Worm (Caenorhabditis elegans) whole organism, L1 larva: ENCODE data around the gene K08B12.3.

ENCODE experiments used
- C04F5.9 ChIP-seq: sonication (generic microtip); optimal IDR thresholded peaks from 2 replicates; lab custom pipeline; 2016; ENCODE audit warnings: missing genetic modification characterization, missing compliant biosample characterization
- C16A3.4 ChIP-seq: fragments of 150-350 bp; optimal IDR thresholded peaks from 2 replicates; lab custom pipeline; 2014; ENCODE audit warnings: missing biosample characterization, missing genetic modification characterization
- F16B12.6 ChIP-seq: fragments of 150-350 bp; optimal IDR thresholded peaks from 2 replicates; lab custom pipeline; 2014; ENCODE audit warnings: missing biosample characterization, missing genetic modification characterization
- aly-2 ChIP-seq: fragments of 150-350 bp; optimal IDR thresholded peaks from 2 replicates; lab custom pipeline; 2014; ENCODE audit warnings: missing biosample characterization, missing genetic modification characterization
- blmp-1 ChIP-seq: fragments of 150-350 bp; optimal IDR thresholded peaks from 2 replicates; lab custom pipeline; 2014; ENCODE audit warnings: missing biosample characterization, missing genetic modification characterization
- ceh-8 ChIP-seq: fragments of 200-800 bp; sonication (Bioruptor generic); optimal IDR thresholded peaks from 2 replicates; lab custom pipeline; 2018; ENCODE audit warnings: mild to moderate bottlenecking, missing genetic modification characterization, moderate library complexity, missing compliant biosample characterization
- ceh-88 ChIP-seq: fragments of 200-800 bp; sonication (Bioruptor generic); IDR thresholded peaks from 2 replicates; pipeline ENCODE4 v1.3.6; 2022; ENCODE audit warnings: missing genetic modification characterization, missing compliant biosample characterization
- ceh-90 ChIP-seq: sonication (generic microtip); optimal IDR thresholded peaks from 2 replicates; lab custom pipeline; 2016; ENCODE audit warnings: missing genetic modification characterization, missing compliant biosample characterization
- ces-1 ChIP-seq: fragments of 150-350 bp; optimal IDR thresholded peaks from 2 replicates; lab custom pipeline; 2014; ENCODE audit warnings: missing biosample characterization, missing genetic modification reagents, missing genetic modification characterization
- efl-1 ChIP-seq, 4 experiments: fragments of 150-350 bp; optimal IDR thresholded peaks in 3 of 4; peaks in 1 of 4; 1 replicate in 1 of 4; 2 replicates in 3 of 4; lab custom pipeline; 2014; ENCODE audit warnings: missing biosample characterization in 2 of 4, missing genetic modification characterization in 2 of 4, missing genetic modification reagents in 2 of 4
- efl-3 ChIP-seq: fragments of 200-800 bp; sonication (Bioruptor generic); optimal IDR thresholded peaks from 2 replicates; lab custom pipeline; 2018; ENCODE audit warnings: mild to moderate bottlenecking, missing genetic modification characterization, missing compliant biosample characterization
- egl-13 ChIP-seq: sonication (generic microtip); optimal IDR thresholded peaks from 2 replicates; lab custom pipeline; 2016; ENCODE audit warnings: missing genotype, missing genetic modification reagents, missing genetic modification characterization, missing compliant biosample characterization
- egl-27 ChIP-seq, 2 experiments: fragments of 150-350 bp in 1 of 2; sonication (generic microtip); optimal IDR thresholded peaks; 3 replicates each; lab custom pipeline; 2017 to 2018; ENCODE audit warnings: missing biosample characterization in 2 of 2, missing genetic modification characterization in 2 of 2, missing genetic modification reagents in 2 of 2
- fkh-10 ChIP-seq: sonication (generic microtip); optimal IDR thresholded peaks from 2 replicates; lab custom pipeline; 2017; ENCODE audit warnings: missing biosample characterization, missing genetic modification reagents, missing genetic modification characterization
- fkh-4 ChIP-seq: sonication (generic microtip); optimal IDR thresholded peaks from 2 replicates; lab custom pipeline; 2016; ENCODE audit warnings: missing compliant biosample characterization, missing genetic modification characterization, borderline replicate concordance
- fos-1 ChIP-seq: fragments of 150-350 bp; optimal IDR thresholded peaks from 2 replicates; lab custom pipeline; 2014; ENCODE audit warnings: missing biosample characterization, missing genetic modification characterization
- grh-1 ChIP-seq: fragments of 200-800 bp; sonication (Bioruptor generic); IDR thresholded peaks from 2 replicates; pipeline ENCODE4 v1.3.6; 2022; ENCODE audit warnings: missing genetic modification reagents, missing genetic modification characterization, missing compliant biosample characterization
- hlh-4 ChIP-seq: sonication (generic microtip); optimal IDR thresholded peaks from 2 replicates; lab custom pipeline; 2016; ENCODE audit warnings: mild to moderate bottlenecking, missing genetic modification characterization, missing compliant biosample characterization
- irx-1 ChIP-seq: sonication (generic microtip); optimal IDR thresholded peaks from 2 replicates; lab custom pipeline; 2016; ENCODE audit warnings: missing genetic modification characterization, missing compliant biosample characterization
- isw-1 ChIP-seq: fragments of 200-800 bp; sonication (Bioruptor generic); IDR thresholded peaks from 2 replicates; pipeline ENCODE4 v1.3.6; 2022; ENCODE audit warnings: missing genetic modification characterization, missing compliant biosample characterization
- jun-1 ChIP-seq: fragments of 150-350 bp; optimal IDR thresholded peaks from 2 replicates; lab custom pipeline; 2014; ENCODE audit warnings: missing biosample characterization, missing genetic modification reagents, missing genetic modification characterization
- lin-14 ChIP-seq: fragments of 200-800 bp; sonication (Bioruptor generic); optimal IDR thresholded peaks from 2 replicates; lab custom pipeline; 2018; ENCODE audit warnings: mild to moderate bottlenecking, missing genetic modification characterization, moderate library complexity, missing compliant biosample characterization
- lin-15B ChIP-seq: fragments of 150-350 bp; sonication (generic microtip); optimal IDR thresholded peaks from 3 replicates; lab custom pipeline; 2014; ENCODE audit warnings: missing biosample characterization, missing genetic modification characterization
- lin-35 ChIP-seq, 2 experiments: fragments of 150-350 bp; optimal IDR thresholded peaks; 2 replicates each; lab custom pipeline; 2014; ENCODE audit warnings: missing biosample characterization in 2 of 2, missing genetic modification characterization in 2 of 2, missing genetic modification reagents in 2 of 2
- lsy-2 ChIP-seq, 2 experiments: fragments of 150-350 bp; optimal IDR thresholded peaks; 2 replicates each; lab custom pipeline; 2014; ENCODE audit warnings: missing biosample characterization in 2 of 2, missing genetic modification characterization in 2 of 2
- mdl-1 ChIP-seq, 2 experiments: fragments of 150-350 bp; optimal IDR thresholded peaks; 2 replicates each; lab custom pipeline; 2014 to 2017; ENCODE audit warnings: missing biosample characterization in 2 of 2, missing genetic modification characterization in 2 of 2, inconsistent platforms in 1 of 2
- mef-2 ChIP-seq: fragments of 150-350 bp; optimal IDR thresholded peaks from 2 replicates; lab custom pipeline; 2014; ENCODE audit warnings: missing biosample characterization, missing genetic modification characterization
- nhr-11 ChIP-seq: fragments of 150-350 bp; optimal IDR thresholded peaks from 2 replicates; lab custom pipeline; 2014; ENCODE audit warnings: missing biosample characterization, missing genetic modification characterization
- nhr-19 ChIP-seq: fragments of 200-800 bp; sonication (Bioruptor generic); conservative IDR thresholded peaks from 2 replicates; pipeline ENCODE4 v1.3.6; 2022; ENCODE audit warnings: missing genetic modification characterization, missing compliant biosample characterization
- nhr-20 ChIP-seq: sonication (generic microtip); optimal IDR thresholded peaks from 2 replicates; lab custom pipeline; 2016; ENCODE audit warnings: mild to moderate bottlenecking, missing genetic modification characterization, missing compliant biosample characterization
- nhr-237 ChIP-seq: fragments of 150-350 bp; optimal IDR thresholded peaks from 2 replicates; lab custom pipeline; 2014; ENCODE audit warnings: missing biosample characterization, missing genetic modification characterization
- nhr-28 ChIP-seq: fragments of 150-350 bp; optimal IDR thresholded peaks from 2 replicates; lab custom pipeline; 2014; ENCODE audit warnings: missing biosample characterization, missing genetic modification characterization
- nhr-47 ChIP-seq: sonication (generic microtip); optimal IDR thresholded peaks from 2 replicates; lab custom pipeline; 2016; ENCODE audit warnings: mild to moderate bottlenecking, missing genetic modification characterization, moderate library complexity, missing compliant biosample characterization
- nhr-84 ChIP-seq: sonication (generic microtip); optimal IDR thresholded peaks from 2 replicates; lab custom pipeline; 2017; ENCODE audit warnings: missing biosample characterization, missing genetic modification characterization
- nhr-85 ChIP-seq: sonication (generic microtip); peaks from one replicate; lab custom pipeline; 2016; ENCODE audit warnings: missing genetic modification characterization, inconsistent platforms, missing compliant biosample characterization
- nhr-90 ChIP-seq: sonication (generic microtip); optimal IDR thresholded peaks from 2 replicates; lab custom pipeline; 2016; ENCODE audit warnings: mild to moderate bottlenecking, missing genetic modification characterization, missing compliant biosample characterization; ENCODE audit not compliant: poor library complexity
- pag-3 ChIP-seq: sonication (generic microtip); optimal IDR thresholded peaks from 2 replicates; lab custom pipeline; 2017; ENCODE audit warnings: missing genetic modification characterization, mild to moderate bottlenecking, missing compliant biosample characterization, antibody characterized with exemption, borderline replicate concordance; ENCODE audit not compliant: insufficient read depth
- pax-3 ChIP-seq: fragments of 200-800 bp; sonication (Bioruptor generic); optimal IDR thresholded peaks from 2 replicates; lab custom pipeline; 2018; ENCODE audit warnings: mild to moderate bottlenecking, missing genetic modification characterization, moderate library complexity, missing compliant biosample characterization
- rnt-1 ChIP-seq: sonication (generic microtip); optimal IDR thresholded peaks from 2 replicates; lab custom pipeline; 2016; ENCODE audit warnings: mild to moderate bottlenecking, missing genetic modification characterization, moderate library complexity, missing compliant biosample characterization
- skn-1 ChIP-seq: fragments of 150-350 bp; optimal IDR thresholded peaks from 2 replicates; lab custom pipeline; 2014; ENCODE audit warnings: missing biosample characterization, missing genetic modification characterization
- snpc-4 ChIP-seq: fragments of 150-350 bp; optimal IDR thresholded peaks from 2 replicates; lab custom pipeline; 2014; ENCODE audit warnings: missing biosample characterization, missing genetic modification characterization
- snu-23 ChIP-seq: sonication (generic microtip); optimal IDR thresholded peaks from 2 replicates; lab custom pipeline; 2016; ENCODE audit warnings: missing genetic modification characterization, missing compliant biosample characterization
- sox-4 ChIP-seq: sonication (generic microtip); optimal IDR thresholded peaks from 2 replicates; lab custom pipeline; 2016; ENCODE audit warnings: missing genetic modification characterization, missing compliant biosample characterization
- sptf-1 ChIP-seq: fragments of 150-350 bp; optimal IDR thresholded peaks from 2 replicates; lab custom pipeline; 2014; ENCODE audit warnings: missing biosample characterization, missing genetic modification characterization
- tlp-1 ChIP-seq: fragments of 150-350 bp; optimal IDR thresholded peaks from 2 replicates; lab custom pipeline; 2014; ENCODE audit warnings: missing biosample characterization, missing genetic modification characterization
- unc-130 ChIP-seq: fragments of 150-350 bp; optimal IDR thresholded peaks from 2 replicates; lab custom pipeline; 2017; ENCODE audit warnings: missing biosample characterization, missing genetic modification characterization, inconsistent platforms
- unc-86 ChIP-seq: sonication (generic microtip); optimal IDR thresholded peaks from 2 replicates; lab custom pipeline; 2016; ENCODE audit warnings: missing genetic modification characterization, missing compliant biosample characterization
- unc-98 ChIP-seq: fragments of 200-800 bp; sonication (Bioruptor generic); IDR thresholded peaks from 2 replicates; pipeline ENCODE4 v1.3.6; 2022; ENCODE audit warnings: missing genetic modification characterization, missing compliant biosample characterization
- vab-15 ChIP-seq: sonication (generic microtip); optimal IDR thresholded peaks from 2 replicates; lab custom pipeline; 2017; ENCODE audit warnings: missing genotype, mild to moderate bottlenecking, missing genetic modification characterization, missing compliant biosample characterization
- zag-1 ChIP-seq: fragments of 150-350 bp; optimal IDR thresholded peaks from 2 replicates; lab custom pipeline; 2014; ENCODE audit warnings: missing biosample characterization, missing genetic modification characterization
- zip-4 ChIP-seq: fragments of 200-800 bp; sonication (Bioruptor generic); optimal IDR thresholded peaks from 2 replicates; lab custom pipeline; 2018; ENCODE audit warnings: mild to moderate bottlenecking, missing genetic modification characterization, moderate library complexity, missing compliant biosample characterization
- ztf-11 ChIP-seq, 2 experiments: sonication (generic microtip); optimal IDR thresholded peaks; 2 replicates each; lab custom pipeline; 2016 to 2017; ENCODE audit warnings: missing genetic modification characterization in 2 of 2, missing biosample characterization in 1 of 2, missing compliant biosample characterization in 1 of 2
- ztf-4 ChIP-seq: fragments of 150-350 bp; optimal IDR thresholded peaks from 2 replicates; lab custom pipeline; 2014; ENCODE audit warnings: missing biosample characterization, missing genetic modification characterization

The K08B12.3 gene

ce11 chrV:6229457-6229949 lies 5.5 kb upstream of the K08B12.3 start:
- TF ChIP-seq snpc-4 (tag; lab: Kevin White, UChicago): no peak
- no peak for TF ChIP-seq nhr-84 (tag; lab: Kevin White, UChicago)
- TF ChIP-seq grh-1: peak; percentile 28; the same call in 1 of the 2 replicates
- TF ChIP-seq zip-4: peak; percentile 23
- TF ChIP-seq nhr-28 (tag; lab: Kevin White, UChicago): no peak
- TF ChIP-seq vab-15 (tag; lab: Kevin White, UChicago): peak; percentile 29
- no peak for TF ChIP-seq unc-98
- TF ChIP-seq snu-23 (GFP tag; lab: Kevin White, UChicago): peak; percentile 89
- peak; percentile 94 for TF ChIP-seq lin-14 (GFP tag; lab: Kevin White, UChicago)
- TF ChIP-seq unc-86: no peak
- peak; percentile 56 to 66 for TF ChIP-seq lin-35 (GFP tag; optimal IDR thresholded peaks at IDR 0.05; lab: Kevin White, UChicago)
- no peak for TF ChIP-seq C04F5.9 (tag; lab: Kevin White, UChicago)
- TF ChIP-seq nhr-11: peak; percentile 40
- peak; percentile 62 for TF ChIP-seq nhr-47 (tag; lab: Kevin White, UChicago)
- TF ChIP-seq ztf-4: peak; percentile 70
- TF ChIP-seq ceh-8 (GFP tag; lab: Kevin White, UChicago): no peak
- peak; percentile 72 for TF ChIP-seq tlp-1 (tag; lab: Kevin White, UChicago)
- TF ChIP-seq skn-1 (tag; lab: Kevin White, UChicago): peak; percentile 44
- no peak for TF ChIP-seq ces-1 (GFP tag; lab: Kevin White, UChicago)
- TF ChIP-seq nhr-19 (GFP tag; lab: Robert Waterston, UW): peak; percentile 74
- no peak for TF ChIP-seq sox-4 (tag; lab: Kevin White, UChicago)
- no peak for TF ChIP-seq sptf-1 (tag; lab: Kevin White, UChicago)
- TF ChIP-seq ceh-90 (tag; lab: Kevin White, UChicago): no peak
- TF ChIP-seq unc-130 (tag; lab: Kevin White, UChicago): peak; percentile 47
- no peak for TF ChIP-seq efl-3 (GFP tag; lab: Kevin White, UChicago)
- no peak for TF ChIP-seq egl-13 (tag; lab: Kevin White, UChicago)
- TF ChIP-seq ceh-88 (GFP tag; lab: Robert Waterston, UW): no peak
- TF ChIP-seq egl-27 (tag; optimal IDR thresholded peaks at IDR 0.05; lab: Kevin White, UChicago): peak; percentile 10 to 42
- TF ChIP-seq aly-2 (tag; lab: Kevin White, UChicago): peak; percentile 23
- TF ChIP-seq fkh-4: no peak
- peak; percentile 21 to 32 for TF ChIP-seq efl-1 (optimal IDR thresholded peaks at IDR 0.05; lab: Kevin White, UChicago)
- TF ChIP-seq efl-1 (GFP tag; optimal IDR thresholded peaks at IDR 0.05 in 1 of 2; lab: Kevin White, UChicago): peak; percentile 3 to 94
- peak; percentile 58 for TF ChIP-seq C16A3.4 (tag; lab: Kevin White, UChicago)
- TF ChIP-seq irx-1 (tag; lab: Kevin White, UChicago): peak; percentile 54
- TF ChIP-seq nhr-237 (tag; lab: Kevin White, UChicago): peak; percentile 17
- TF ChIP-seq nhr-85 (tag; lab: Kevin White, UChicago): peak; percentile 97
- TF ChIP-seq blmp-1 (tag; lab: Kevin White, UChicago): peak; percentile 93
- TF ChIP-seq ztf-11 (tag; optimal IDR thresholded peaks at IDR 0.05; lab: Kevin White, UChicago): no peak
- TF ChIP-seq pag-3: peak; percentile 58
- peak; percentile 80 for TF ChIP-seq nhr-90 (tag; lab: Kevin White, UChicago)
- no peak for TF ChIP-seq hlh-4 (tag; lab: Kevin White, UChicago)
- TF ChIP-seq pax-3 (tag; lab: Kevin White, UChicago): no peak
- peak; percentile 95 for TF ChIP-seq nhr-20 (tag; lab: Kevin White, UChicago)
- TF ChIP-seq fkh-10 (GFP tag; lab: Kevin White, UChicago): no peak
- peak; percentile 63 to 80 for TF ChIP-seq lsy-2 (tag; optimal IDR thresholded peaks at IDR 0.05; lab: Kevin White, UChicago)
- TF ChIP-seq F16B12.6: no peak
- no peak for TF ChIP-seq zag-1 (tag; lab: Kevin White, UChicago)
- TF ChIP-seq isw-1: no peak
- peak; percentile 2 for TF ChIP-seq fos-1
- TF ChIP-seq mef-2 (tag; lab: Kevin White, UChicago): no peak
- TF ChIP-seq lin-15B (tag; lab: Kevin White, UChicago): no peak
- TF ChIP-seq mdl-1 (tag; optimal IDR thresholded peaks at IDR 0.05; lab: Kevin White, UChicago): peak in 1 of 2 experiments; percentile 67
- peak; percentile 80 for TF ChIP-seq jun-1
- TF ChIP-seq rnt-1 (tag; lab: Kevin White, UChicago): peak; percentile 67
